Fruit fly (Drosophila melanogaster) whole organism, embryonic: ENCODE measurements around the gene trio.
A peak's percentile ranks its signal among the peaks of the same experiment; 100 is the strongest.

Source experiments
- CG10959 ChIP-seq: fragments of 200-800 bp; sonication (Bioruptor generic); IDR thresholded peaks from 2 replicates; pipeline ENCODE4 v1.3.6; 2022; ENCODE audit warnings: missing biosample characterization, missing genetic modification characterization
- CG11247 ChIP-seq: fragments of 200-800 bp; sonication (Bioruptor generic); IDR thresholded peaks from 2 replicates; pipeline ENCODE4 v1.3.6; 2022; ENCODE audit warnings: missing biosample characterization, missing genetic modification characterization
- CG12104 ChIP-seq: fragments of 200-800 bp; sonication (Bioruptor generic); optimal IDR thresholded peaks from 3 replicates; lab custom pipeline; 2016; ENCODE audit warnings: missing biosample characterization, missing genetic modification characterization
- CG12155 ChIP-seq: fragments of 200-800 bp; sonication (Bioruptor generic); optimal IDR thresholded peaks from 3 replicates; lab custom pipeline; 2016; ENCODE audit warnings: missing biosample characterization, missing genetic modification characterization
- CG12391 ChIP-seq: fragments of 200-800 bp; sonication (Bioruptor generic); optimal IDR thresholded peaks from 3 replicates; lab custom pipeline; 2018; ENCODE audit warnings: missing biosample characterization, mild to moderate bottlenecking, missing genetic modification characterization, moderate library complexity
- CG17328 ChIP-seq: fragments of 200-800 bp; sonication (Bioruptor generic); IDR thresholded peaks from 2 replicates; pipeline ENCODE4 v1.3.6; 2022; ENCODE audit warnings: missing biosample characterization, missing genetic modification characterization
- CG17568 ChIP-seq: fragments of 200-800 bp; sonication (Bioruptor generic); optimal IDR thresholded peaks from 2 replicates; lab custom pipeline; 2018; ENCODE audit warnings: missing biosample characterization, mild to moderate bottlenecking, missing genetic modification characterization, moderate library complexity
- CG18476 ChIP-seq: fragments of 200-800 bp; sonication (Bioruptor generic); optimal IDR thresholded peaks from 2 replicates; lab custom pipeline; 2016; ENCODE audit warnings: missing biosample characterization, mild to moderate bottlenecking, missing genetic modification characterization
- CG18599 ChIP-seq: fragments of 200-800 bp; sonication (Bioruptor generic); optimal IDR thresholded peaks from 3 replicates; lab custom pipeline; 2017; ENCODE audit warnings: missing biosample characterization, missing genetic modification characterization, mild to moderate bottlenecking, moderate library complexity, missing genetic modification reagents
- CG3163 ChIP-seq: fragments of 200-800 bp; sonication (Bioruptor generic); optimal IDR thresholded peaks from 3 replicates; lab custom pipeline; 2016; ENCODE audit warnings: missing biosample characterization, missing genetic modification characterization
- CG34376 ChIP-seq: fragments of 200-800 bp; sonication (Bioruptor generic); optimal IDR thresholded peaks from 2 replicates; lab custom pipeline; 2018; ENCODE audit warnings: missing biosample characterization, mild to moderate bottlenecking, missing genetic modification characterization
- CG34422 ChIP-seq: fragments of 200-800 bp; sonication (Bioruptor generic); IDR thresholded peaks from 3 replicates; pipeline ENCODE4 v1.3.6; 2022; ENCODE audit warnings: missing biosample characterization, missing genetic modification characterization
- CG5180 ChIP-seq: fragments of 200-800 bp; sonication (Bioruptor generic); optimal IDR thresholded peaks from 3 replicates; lab custom pipeline; 2017; ENCODE audit warnings: missing biosample characterization, missing genetic modification characterization, mild to moderate bottlenecking, moderate library complexity, missing genetic modification reagents
- CG6272 ChIP-seq: fragments of 200-800 bp; sonication (Bioruptor generic); IDR thresholded peaks from 2 replicates; pipeline ENCODE4 v1.3.6; 2022; ENCODE audit warnings: missing biosample characterization, missing genetic modification characterization
- CG7745 ChIP-seq: fragments of 200-800 bp; sonication (Bioruptor generic); optimal IDR thresholded peaks from 2 replicates; lab custom pipeline; 2018; ENCODE audit warnings: missing biosample characterization, mild to moderate bottlenecking, missing genetic modification characterization, moderate library complexity
- CG8089 ChIP-seq: fragments of 200-800 bp; sonication (Bioruptor generic); optimal IDR thresholded peaks from 3 replicates; lab custom pipeline; 2016; ENCODE audit warnings: missing biosample characterization, missing genetic modification characterization
- CG8290 ChIP-seq, 3 experiments: fragments of 200-800 bp; sonication (Bioruptor generic); optimal IDR thresholded peaks; 2 replicates each; lab custom pipeline; 2016 to 2019; ENCODE audit warnings: missing biosample characterization in 3 of 3, missing genetic modification characterization in 3 of 3, mild to moderate bottlenecking in 2 of 3, moderate library complexity in 1 of 3
- D ChIP-seq, 2 experiments: fragments of 200-800 bp in 1 of 2; fragments of >200 bp in 1 of 2; sonication (Bioruptor generic) in 1 of 2; optimal IDR thresholded peaks; 2 replicates in 1 of 2; 3 replicates in 1 of 2; lab custom pipeline; 2017; ENCODE audit warnings: mild to moderate bottlenecking in 1 of 2, missing biosample characterization in 1 of 2, missing genetic modification characterization in 1 of 2, missing genetic modification reagents in 1 of 2
- Dfd ChIP-seq, 2 experiments: fragments of >200 bp; optimal IDR thresholded peaks; 2 replicates each; lab custom pipeline; 2017; ENCODE audit warnings: missing biosample characterization in 2 of 2, missing genetic modification characterization in 2 of 2
- Dip2 ChIP-seq: fragments of 200-800 bp; sonication (Bioruptor generic); IDR thresholded peaks from 2 replicates; pipeline ENCODE4 v1.3.6; 2022; ENCODE audit warnings: missing biosample characterization, missing genetic modification characterization
- Fer1 ChIP-seq: fragments of 200-800 bp; sonication (Bioruptor generic); optimal IDR thresholded peaks from 2 replicates; lab custom pipeline; 2017; ENCODE audit warnings: missing biosample characterization, mild to moderate bottlenecking, missing genetic modification characterization
- HmgD ChIP-seq: fragments of 200-800 bp; sonication (Bioruptor generic); optimal IDR thresholded peaks from 3 replicates; lab custom pipeline; 2016; ENCODE audit warnings: missing biosample characterization, missing genetic modification characterization
- Med ChIP-seq: fragments of 200-800 bp; sonication (Bioruptor generic); peaks from one replicate; lab custom pipeline; 2016; ENCODE audit warnings: missing biosample characterization, missing genetic modification characterization, mild to moderate bottlenecking, inconsistent platforms, moderate library complexity
- Oli ChIP-seq: fragments of 200-800 bp; sonication (Bioruptor generic); optimal IDR thresholded peaks from 2 replicates; lab custom pipeline; 2018; ENCODE audit warnings: missing biosample characterization, mild to moderate bottlenecking, missing genetic modification characterization, moderate library complexity
- YL-1 ChIP-seq: fragments of 200-800 bp; sonication (Bioruptor generic); optimal IDR thresholded peaks from 3 replicates; lab custom pipeline; 2017; ENCODE audit warnings: missing biosample characterization, mild to moderate bottlenecking, missing genetic modification characterization
- az2 ChIP-seq: fragments of 200-800 bp; sonication (Bioruptor generic); optimal IDR thresholded peaks from 3 replicates; lab custom pipeline; 2016; ENCODE audit warnings: missing biosample characterization, missing genetic modification characterization
- btn ChIP-seq: fragments of 200-800 bp; sonication (Bioruptor generic); optimal IDR thresholded peaks from 2 replicates; lab custom pipeline; 2016; ENCODE audit warnings: missing biosample characterization, missing genetic modification characterization
- caup ChIP-seq: fragments of 200-800 bp; sonication (Bioruptor generic); optimal IDR thresholded peaks from 3 replicates; lab custom pipeline; 2017; ENCODE audit warnings: missing biosample characterization, mild to moderate bottlenecking, missing genetic modification characterization, moderate library complexity; ENCODE audit not compliant: severe bottlenecking
- croc ChIP-seq: fragments of 200-800 bp; sonication (Bioruptor generic); conservative IDR thresholded peaks from 3 replicates; pipeline ENCODE4 v1.3.6; 2022; ENCODE audit warnings: missing biosample characterization, missing genetic modification characterization
- crol ChIP-seq: fragments of 200-800 bp; sonication (Bioruptor generic); IDR thresholded peaks from 2 replicates; pipeline ENCODE4 v1.3.6; 2022; ENCODE audit warnings: missing biosample characterization, missing genetic modification characterization
- ewg ChIP-seq: fragments of 200-800 bp; sonication (Bioruptor generic); optimal IDR thresholded peaks from 3 replicates; lab custom pipeline; 2017; ENCODE audit warnings: mild to moderate bottlenecking, missing biosample characterization, missing genetic modification reagents, missing genetic modification characterization
- fru ChIP-seq: fragments of >200 bp; optimal IDR thresholded peaks from 2 replicates; lab custom pipeline; 2017
- gce ChIP-seq: fragments of 200-800 bp; sonication (Bioruptor generic); IDR thresholded peaks from 3 replicates; pipeline ENCODE4 v1.3.6; 2022; ENCODE audit warnings: missing biosample characterization, missing genetic modification characterization
- gsb-n ChIP-seq: fragments of 200-800 bp; sonication (Bioruptor generic); optimal IDR thresholded peaks from 3 replicates; lab custom pipeline; 2018; ENCODE audit warnings: missing biosample characterization, mild to moderate bottlenecking, missing genetic modification characterization
- h ChIP-seq: fragments of >200 bp; optimal IDR thresholded peaks from 2 replicates; lab custom pipeline; 2017
- inv ChIP-seq: fragments of 200-800 bp; sonication (Bioruptor generic); IDR thresholded peaks from 2 replicates; pipeline ENCODE4 v1.3.6; 2022; ENCODE audit warnings: missing biosample characterization, missing genetic modification characterization; ENCODE audit not compliant: partially characterized antibody
- kay ChIP-seq: fragments of 200-800 bp; sonication (Bioruptor generic); optimal IDR thresholded peaks from 2 replicates; lab custom pipeline; 2016; ENCODE audit warnings: missing biosample characterization, missing genetic modification characterization
- kni ChIP-seq: fragments of 200-800 bp; sonication (Bioruptor generic); optimal IDR thresholded peaks from 3 replicates; lab custom pipeline; 2017; ENCODE audit warnings: mild to moderate bottlenecking, missing biosample characterization, missing genetic modification reagents, missing genetic modification characterization
- lov ChIP-seq, 2 experiments: fragments of 200-800 bp in 1 of 2; fragments of >200 bp in 1 of 2; sonication (Bioruptor generic) in 1 of 2; IDR thresholded peaks in 1 of 2; optimal IDR thresholded peaks in 1 of 2; 2 replicates in 1 of 2; 3 replicates in 1 of 2; pipeline versions ENCODE4 v1.3.6 to Lab custom; 2017 to 2022; ENCODE audit warnings: missing biosample characterization in 1 of 2, missing genetic modification characterization in 1 of 2
- pfk ChIP-seq: fragments of 200-800 bp; sonication (Bioruptor generic); optimal IDR thresholded peaks from 2 replicates; lab custom pipeline; 2018; ENCODE audit warnings: missing biosample characterization, mild to moderate bottlenecking, missing genetic modification characterization, moderate library complexity
- phol ChIP-seq: fragments of 200-800 bp; sonication (Bioruptor generic); optimal IDR thresholded peaks from 3 replicates; lab custom pipeline; 2018; ENCODE audit warnings: missing biosample characterization, mild to moderate bottlenecking, missing genetic modification characterization, moderate library complexity
- psq ChIP-seq: fragments of 200-800 bp; sonication (Bioruptor generic); optimal IDR thresholded peaks from 2 replicates; lab custom pipeline; 2017; ENCODE audit warnings: missing biosample characterization, missing genetic modification characterization
- sc ChIP-seq, 3 experiments: fragments of >200 bp in 2 of 3; fragments of 200-800 bp in 1 of 3; sonication (Bioruptor generic) in 1 of 3; optimal IDR thresholded peaks; 2 replicates in 2 of 3; 3 replicates in 1 of 3; lab custom pipeline; 2017; ENCODE audit warnings: mild to moderate bottlenecking in 1 of 3, missing biosample characterization in 1 of 3, missing genetic modification characterization in 1 of 3, missing genetic modification reagents in 1 of 3
- sima ChIP-seq: fragments of 200-800 bp; sonication (Bioruptor generic); optimal IDR thresholded peaks from 2 replicates; lab custom pipeline; 2016; ENCODE audit warnings: missing biosample characterization, missing genetic modification characterization
- trem ChIP-seq: fragments of 200-800 bp; optimal IDR thresholded peaks from 3 replicates; lab custom pipeline; 2019; ENCODE audit warnings: missing biosample characterization, mild to moderate bottlenecking, missing genetic modification characterization, moderate library complexity
- usp ChIP-seq: fragments of >200 bp; optimal IDR thresholded peaks from 2 replicates; lab custom pipeline; 2017; ENCODE audit warnings: missing biosample characterization, missing genetic modification characterization
- vnd ChIP-seq: fragments of 200-800 bp; sonication (Bioruptor generic); IDR thresholded peaks from 3 replicates; pipeline ENCODE4 v1.3.6; 2022; ENCODE audit warnings: missing biosample characterization, missing genetic modification characterization; ENCODE audit not compliant: partially characterized antibody
- vvl ChIP-seq: fragments of 200-800 bp; sonication (Bioruptor generic); IDR thresholded peaks from 2 replicates; pipeline ENCODE4 v1.3.6; 2022; ENCODE audit warnings: missing biosample characterization, missing genetic modification characterization

Gene trio

dm6 chr3L:1030908-1031545, 3.6 kb downstream of the trio start (continued):
- TF ChIP-seq CG11247 (0 out of 2 replicates have a peak, but pooled peaks have one; percentile 34), CG12391 (peak; percentile 17), CG7745 (tag; lab: Kevin White, UChicago) (no peak), CG10959 (GFP tag; lab: Robert Waterston, UW) (peak; percentile 23; the same call in 1 of the 2 replicates), Dfd (GFP tag; optimal IDR thresholded peaks at IDR 0.05; lab: Kevin White, UChicago) (no peak), inv (GFP tag; lab: Robert Waterston, UW) (no peak), HmgD (no peak), CG12104 (GFP tag; lab: Kevin White, UChicago) (no peak), CG17328 (peak; percentile 31; the same call in 1 of the 2 replicates), croc (GFP tag; lab: Robert Waterston, UW) (no peak), sima (GFP tag; lab: Kevin White, UChicago) (no peak), CG5180 (no peak), crol (GFP tag; lab: Robert Waterston, UW) (peak; percentile 80), gce (no peak), phol (peak; percentile 8), CG6272 (peak; percentile 35; the same call in 1 of the 2 replicates), gsb-n (tag; lab: Kevin White, UChicago) (no peak), CG34422 (GFP tag; lab: Robert Waterston, UW) (peak; percentile 74; the same call in 2 of the 3 replicates), CG18476 (GFP tag; lab: Kevin White, UChicago) (no peak), CG17568 (no peak), az2 (no peak), YL-1 (GFP tag; lab: Kevin White, UChicago) (no peak), Oli (tag; lab: Kevin White, UChicago) (peak; percentile 39), Dip2 (no peak), Fer1 (GFP tag; lab: Kevin White, UChicago) (peak; percentile 14), fru (lab: Kevin White, UChicago) (no peak), h (lab: Kevin White, UChicago) (no peak), CG3163 (no peak), sc (optimal IDR thresholded peaks at IDR 0.05; lab: Kevin White, UChicago) (no peak), sc (GFP tag; optimal IDR thresholded peaks at IDR 0.05; lab: Kevin White, UChicago) (no peak), usp (GFP tag; lab: Kevin White, UChicago) (no peak), pfk (GFP tag; lab: Kevin White, UChicago) (no peak), kay (GFP tag; lab: Kevin White, UChicago) (peak; percentile 24), lov (optimal IDR thresholded peaks at IDR 0.05; lab: Kevin White, UChicago) (no peak), lov (GFP tag; IDR thresholded peaks at IDR 0.05; lab: Robert Waterston, UW) (peak; percentile 66; the same call in 1 of the 3 replicates), CG34376 (GFP tag; lab: Kevin White, UChicago) (peak; percentile 56), caup (no peak), trem (tag; lab: Kevin White, UChicago) (no peak), CG8089 (GFP tag; lab: Kevin White, UChicago) (no peak), D (optimal IDR thresholded peaks at IDR 0.05; lab: Kevin White, UChicago) (no peak), D (GFP tag; optimal IDR thresholded peaks at IDR 0.05; lab: Kevin White, UChicago) (no peak), vnd (0 out of 3 replicates have a peak, but pooled peaks have one; percentile 59), btn (no peak), kni (GFP tag; lab: Kevin White, UChicago) (no peak), Med (GFP tag; lab: Kevin White, UChicago) (peak; percentile 85), CG18599 (GFP tag; lab: Kevin White, UChicago) (peak; percentile 47), CG12155 (GFP tag; lab: Kevin White, UChicago) (peak; percentile 12), psq (no peak), ewg (GFP tag; lab: Kevin White, UChicago) (no peak), CG8290 (GFP tag; optimal IDR thresholded peaks at IDR 0.05; lab: Kevin White, UChicago) (no peak), CG8290 (tag; optimal IDR thresholded peaks at IDR 0.05; lab: Kevin White, UChicago) (peak in 1 of 2 experiments; percentile 42), vvl (GFP tag; lab: Robert Waterston, UW) (peak; percentile 73)
